Worm (Caenorhabditis elegans): ENCODE data around the gene lido-15.

DNA sequence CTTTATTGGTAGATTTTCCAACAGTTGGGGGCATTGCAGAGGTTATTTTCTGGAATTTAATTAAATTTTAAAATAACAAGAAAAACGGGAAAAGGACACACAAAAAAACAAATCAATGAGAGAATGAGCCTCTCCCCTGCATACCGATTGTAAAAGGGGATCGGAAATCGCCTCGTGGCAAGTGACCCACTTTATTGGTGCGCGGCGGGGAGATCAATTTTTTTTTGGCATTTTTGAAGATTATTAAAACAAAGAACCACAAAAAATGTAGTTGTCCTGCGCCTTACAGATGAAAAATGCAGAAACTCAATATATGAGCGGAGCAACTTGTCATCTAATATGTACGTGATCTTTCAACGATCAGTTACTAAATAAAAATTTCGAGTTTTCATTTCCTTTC lies 9.2 kb downstream of the lido-15 start, which contains the start of gene F54D10.7:
- TF ChIP-seq ama-1 (optimal IDR thresholded peaks at IDR 0.05) (no peak), tbx-2 (tag; optimal IDR thresholded peaks at IDR 0.05) (no peak), rnt-1 (tag; optimal IDR thresholded peaks at IDR 0.05) (no peak), nfya-1 (tag; optimal IDR thresholded peaks at IDR 0.05) (no peak), nhr-11 (tag; optimal IDR thresholded peaks at IDR 0.05) (no peak), unc-86 (tag; optimal IDR thresholded peaks at IDR 0.05) (no peak), Y22D7AL.16 (tag; optimal IDR thresholded peaks at IDR 0.05) (no peak), ahr-1 (tag; optimal IDR thresholded peaks at IDR 0.05) (no peak)
